Worm (Caenorhabditis elegans) whole organism, L4 larva: ENCODE data around the gene srbc-7.

Experiments
- F37D6.2 ChIP-seq: sonication (generic microtip); optimal IDR thresholded peaks from 2 replicates; lab custom pipeline; 2016; ENCODE audit warnings: mild to moderate bottlenecking, missing genetic modification characterization, missing compliant biosample characterization
- F49E8.2 ChIP-seq: sonication (generic microtip); optimal IDR thresholded peaks from 2 replicates; lab custom pipeline; 2016; ENCODE audit warnings: missing compliant biosample characterization, mild to moderate bottlenecking, missing genetic modification characterization, borderline replicate concordance
- Y75B8A.6 ChIP-seq: fragments of 200-800 bp; sonication (Bioruptor generic); IDR thresholded peaks from 2 replicates; pipeline ENCODE4 v1.3.6; 2022; ENCODE audit warnings: missing genetic modification reagents, missing genetic modification characterization, missing compliant biosample characterization
- dpl-1 ChIP-seq: fragments of 150-350 bp; optimal IDR thresholded peaks from 2 replicates; lab custom pipeline; 2014; ENCODE audit warnings: missing biosample characterization, missing genetic modification reagents, missing genetic modification characterization
- jun-1 ChIP-seq: fragments of 150-350 bp; optimal IDR thresholded peaks from 2 replicates; lab custom pipeline; 2014; ENCODE audit warnings: missing biosample characterization, missing genetic modification reagents, missing genetic modification characterization
- lin-13 ChIP-seq: fragments of 150-350 bp; optimal IDR thresholded peaks from 2 replicates; lab custom pipeline; 2014; ENCODE audit warnings: missing biosample characterization, missing genetic modification reagents, missing genetic modification characterization
- lin-29 ChIP-seq: fragments of 200-800 bp; sonication (Bioruptor generic); IDR thresholded peaks from 2 replicates; pipeline ENCODE4 v1.3.6; 2022; ENCODE audit warnings: missing genetic modification reagents, missing genetic modification characterization, missing compliant biosample characterization
- madf-5 ChIP-seq, 2 experiments: fragments of 200-800 bp; sonication (Bioruptor generic); IDR thresholded peaks; 2 replicates each; pipeline ENCODE4 v1.3.6; 2022; ENCODE audit warnings: missing compliant biosample characterization in 2 of 2, missing genetic modification characterization in 2 of 2
- mdl-1 ChIP-seq, 2 experiments: fragments of 150-350 bp in 1 of 2; sonication (generic microtip) in 1 of 2; optimal IDR thresholded peaks; 2 replicates each; lab custom pipeline; 2014 to 2017; ENCODE audit warnings: missing biosample characterization in 2 of 2, missing genetic modification characterization in 2 of 2
- pqm-1 ChIP-seq: sonication (generic microtip); optimal IDR thresholded peaks from 2 replicates; lab custom pipeline; 2017; ENCODE audit warnings: missing biosample characterization, missing genetic modification characterization
- unc-130 ChIP-seq: sonication (generic microtip); optimal IDR thresholded peaks from 2 replicates; lab custom pipeline; 2016; ENCODE audit warnings: missing genetic modification reagents, missing genetic modification characterization, missing compliant biosample characterization
- unc-62 ChIP-seq, 3 experiments: fragments of 150-350 bp in 1 of 3; sonication (generic microtip); optimal IDR thresholded peaks in 2 of 3; peaks in 1 of 3; 1 replicate in 1 of 3; 2 replicates in 2 of 3; lab custom pipeline; 2014 to 2017; ENCODE audit warnings: missing biosample characterization in 3 of 3, missing genetic modification characterization in 3 of 3, missing genetic modification reagents in 3 of 3, missing genotype in 1 of 3

- no peak for TF ChIP-seq lin-13 (GFP tag; lab: Kevin White, UChicago)
- TF ChIP-seq jun-1 (tag; lab: Kevin White, UChicago): no peak
- no peak for TF ChIP-seq unc-130
- no peak for TF ChIP-seq dpl-1 (GFP tag; lab: Kevin White, UChicago)
- TF ChIP-seq F49E8.2: no peak
- TF ChIP-seq mdl-1 (tag; optimal IDR thresholded peaks at IDR 0.05; lab: Kevin White, UChicago): no peak
- TF ChIP-seq Y75B8A.6: no peak
- TF ChIP-seq madf-5 (GFP tag; IDR thresholded peaks at IDR 0.05; lab: Robert Waterston, UW): no peak
- no peak for TF ChIP-seq lin-29 (GFP tag; lab: Robert Waterston, UW)
- no peak for TF ChIP-seq unc-62 (GFP tag; optimal IDR thresholded peaks at IDR 0.05 in 1 of 2; lab: Kevin White, UChicago)
- no peak for TF ChIP-seq unc-62 (tag; optimal IDR thresholded peaks at IDR 0.05; lab: Kevin White, UChicago)
- no peak for TF ChIP-seq pqm-1 (tag; lab: Kevin White, UChicago)
- TF ChIP-seq F37D6.2: no peak
Observed at ce11 chrV:7524447-7524846, 37.0 kb upstream of the srbc-7 start, which contains the start of gene C54F6.20.
